Worm (Caenorhabditis elegans) whole organism, L4 larva: Measurements from ENCODE around the gene W01F3.2.

Experiments
- ama-1 ChIP-seq: fragments of 150-350 bp; optimal IDR thresholded peaks from 2 replicates; lab custom pipeline; 2014; ENCODE audit warnings: inconsistent platforms, mixed read lengths
- daf-16 ChIP-seq, 3 experiments: sonication (generic microtip); optimal IDR thresholded peaks; 2 replicates each; lab custom pipeline; 2016 to 2017; ENCODE audit warnings: missing genetic modification characterization in 3 of 3, missing genetic modification reagents in 3 of 3, mild to moderate bottlenecking in 2 of 3, missing compliant biosample characterization in 2 of 3, missing biosample characterization in 1 of 3, moderate library complexity in 1 of 3
- mdl-1 ChIP-seq, 2 experiments: fragments of 150-350 bp in 1 of 2; sonication (generic microtip) in 1 of 2; optimal IDR thresholded peaks; 2 replicates each; lab custom pipeline; 2014 to 2017; ENCODE audit warnings: missing biosample characterization in 2 of 2, missing genetic modification characterization in 2 of 2
- mep-1 ChIP-seq: fragments of 150-350 bp; sonication (generic microtip); optimal IDR thresholded peaks from 3 replicates; lab custom pipeline; 2014; ENCODE audit warnings: missing biosample characterization, missing genetic modification characterization
- nhr-76 ChIP-seq: fragments of 150-350 bp; optimal IDR thresholded peaks from 2 replicates; lab custom pipeline; 2014; ENCODE audit warnings: missing biosample characterization, missing genetic modification characterization
- nhr-77 ChIP-seq: fragments of 150-350 bp; optimal IDR thresholded peaks from 2 replicates; lab custom pipeline; 2014; ENCODE audit warnings: missing biosample characterization, missing genetic modification characterization
- rbr-2 ChIP-seq: sonication (generic microtip); optimal IDR thresholded peaks from 2 replicates; lab custom pipeline; 2016; ENCODE audit warnings: missing genotype, missing genetic modification characterization, missing compliant biosample characterization
- skn-1 ChIP-seq: fragments of 150-350 bp; optimal IDR thresholded peaks from 2 replicates; lab custom pipeline; 2014; ENCODE audit warnings: missing biosample characterization, missing genetic modification characterization
- unc-62 ChIP-seq, 3 experiments: fragments of 150-350 bp in 1 of 3; sonication (generic microtip); optimal IDR thresholded peaks in 2 of 3; peaks in 1 of 3; 1 replicate in 1 of 3; 2 replicates in 2 of 3; lab custom pipeline; 2014 to 2017; ENCODE audit warnings: missing biosample characterization in 3 of 3, missing genetic modification characterization in 3 of 3, missing genetic modification reagents in 3 of 3, missing genotype in 1 of 3

DNA sequence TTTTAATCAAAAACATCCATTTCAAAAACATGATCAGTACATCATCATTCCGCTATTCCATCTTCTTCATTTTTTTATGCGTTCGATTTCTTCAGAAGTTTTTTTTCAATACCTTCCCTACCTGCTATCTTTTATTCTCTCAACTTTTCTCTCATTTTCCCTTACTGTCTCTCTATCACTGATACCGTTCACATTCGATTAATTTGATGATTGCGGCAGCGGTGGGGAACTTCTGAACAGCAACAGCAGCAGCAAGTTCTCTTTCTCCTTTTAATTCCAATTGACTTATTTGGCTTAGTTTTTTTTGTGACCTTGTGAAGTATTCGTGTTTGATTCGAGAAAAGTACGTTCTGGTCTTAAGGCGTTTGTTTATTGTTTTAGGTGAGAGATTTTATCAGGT lies 11.3 kb upstream of the W01F3.2 start:
- no peak for TF ChIP-seq nhr-77 (tag; lab: Kevin White, UChicago)
- no peak for TF ChIP-seq daf-16 (GFP tag; optimal IDR thresholded peaks at IDR 0.05; lab: Kevin White, UChicago)
- no peak for TF ChIP-seq daf-16 (tag; optimal IDR thresholded peaks at IDR 0.05; lab: Kevin White, UChicago)
- TF ChIP-seq ama-1, result no peak
- no peak for TF ChIP-seq skn-1 (tag; lab: Kevin White, UChicago)
- no peak for TF ChIP-seq nhr-76 (tag; lab: Kevin White, UChicago)
- TF ChIP-seq mdl-1 (tag; optimal IDR thresholded peaks at IDR 0.05; lab: Kevin White, UChicago), result no peak
- no peak for TF ChIP-seq unc-62 (GFP tag; optimal IDR thresholded peaks at IDR 0.05 in 1 of 2; lab: Kevin White, UChicago)
- TF ChIP-seq unc-62 (tag; optimal IDR thresholded peaks at IDR 0.05; lab: Kevin White, UChicago), result no peak
- TF ChIP-seq rbr-2 (tag; lab: Kevin White, UChicago), result no peak
- TF ChIP-seq mep-1, result no peak
